Fruit fly (Drosophila melanogaster): ENCODE measurements around the gene CG13102.

dm6 chr2L:9013968-9014367, 2.0 kb downstream of the CG13102 start, which contains the start of gene Rcd-1r:
- no peak for TF ChIP-seq psq (optimal IDR thresholded peaks at IDR 0.05)
- no peak for TF ChIP-seq h (optimal IDR thresholded peaks at IDR 0.05)
- TF ChIP-seq Sin3A (optimal IDR thresholded peaks at IDR 0.05): no peak
- no peak for TF ChIP-seq insv (optimal IDR thresholded peaks at IDR 0.05)
- no peak for TF ChIP-seq Myc (optimal IDR thresholded peaks at IDR 0.05)
